Worm (Caenorhabditis elegans): ENCODE measurements around the gene irld-9.

- no peak for TF ChIP-seq dao-5 (tag; optimal IDR thresholded peaks at IDR 0.05)
- TF ChIP-seq W03F9.2 (tag; optimal IDR thresholded peaks at IDR 0.05), result no peak
These were observed 47.7 kb downstream of the irld-9 start, which contains the start of gene fbxc-22 for ce11 chrII:1691011-1691410.

Data from whole organism, L4/young adult.